Fruit fly (Drosophila melanogaster) whole organism, prepupa: ENCODE measurements around the gene Blos2.

ENCODE experiments used
- CG10669 ChIP-seq: fragments of 200-800 bp; sonication (Bioruptor generic); optimal IDR thresholded peaks from 3 replicates; lab custom pipeline; 2018; ENCODE audit warnings: missing biosample characterization, mild to moderate bottlenecking, missing genetic modification characterization, moderate library complexity
- CG15336 ChIP-seq: fragments of 200-800 bp; sonication (Bioruptor generic); IDR thresholded peaks from 2 replicates; pipeline ENCODE4 v1.3.6; 2022; ENCODE audit warnings: missing biosample characterization, missing genetic modification characterization
- CG1621 ChIP-seq: fragments of 200-800 bp; sonication (Bioruptor generic); optimal IDR thresholded peaks from 3 replicates; lab custom pipeline; 2018; ENCODE audit warnings: missing biosample characterization, mild to moderate bottlenecking, missing genetic modification characterization
- CG31627 ChIP-seq: fragments of 200-800 bp; sonication (Bioruptor generic); optimal IDR thresholded peaks from 3 replicates; lab custom pipeline; 2016; ENCODE audit warnings: missing biosample characterization, missing genetic modification characterization
- CG32006 ChIP-seq: fragments of 200-800 bp; sonication (Bioruptor generic); optimal IDR thresholded peaks from 3 replicates; lab custom pipeline; 2017; ENCODE audit warnings: missing biosample characterization, mild to moderate bottlenecking, missing genetic modification characterization
- CG6854 ChIP-seq: fragments of 200-800 bp; sonication (Bioruptor generic); optimal IDR thresholded peaks from 2 replicates; lab custom pipeline; 2017; ENCODE audit warnings: missing biosample characterization, mild to moderate bottlenecking, missing genetic modification characterization
- Eip75B ChIP-seq: fragments of 200-800 bp; sonication (Bioruptor generic); optimal IDR thresholded peaks from 3 replicates; lab custom pipeline; 2016; ENCODE audit warnings: missing biosample characterization, missing genetic modification characterization
- Ets21C ChIP-seq: fragments of 200-800 bp; sonication (Bioruptor generic); optimal IDR thresholded peaks from 3 replicates; lab custom pipeline; 2016; ENCODE audit warnings: missing biosample characterization, missing genetic modification characterization
- acj6 ChIP-seq: fragments of 200-800 bp; sonication (Bioruptor generic); optimal IDR thresholded peaks from 3 replicates; lab custom pipeline; 2016; ENCODE audit warnings: missing biosample characterization, missing genetic modification characterization
- svp ChIP-seq: fragments of 200-800 bp; sonication (Bioruptor generic); peaks from one replicate; lab custom pipeline; 2016; ENCODE audit warnings: missing biosample characterization, missing genetic modification characterization
- topi ChIP-seq: fragments of 200-800 bp; sonication (Bioruptor generic); optimal IDR thresholded peaks from 3 replicates; lab custom pipeline; 2016; ENCODE audit warnings: missing biosample characterization, missing genetic modification characterization

DNA sequence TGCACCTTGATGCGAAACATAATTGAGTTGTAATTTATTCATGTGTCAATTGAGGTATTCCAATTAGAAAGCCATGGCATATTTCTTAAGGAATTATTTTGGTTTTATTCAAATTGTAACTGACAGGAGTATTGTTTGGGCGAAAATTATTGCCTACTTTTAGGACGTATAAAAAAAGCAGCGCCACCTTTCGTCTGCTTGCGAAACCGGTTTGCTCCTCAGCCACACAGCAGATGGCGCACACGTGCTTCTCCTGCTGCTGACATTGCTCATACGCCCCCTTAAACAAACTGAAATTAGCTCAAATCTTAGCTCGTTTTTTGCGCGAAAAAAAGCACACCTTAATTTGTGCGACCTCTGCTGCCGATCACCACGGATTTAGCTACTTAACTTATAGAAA is 13.5 kb upstream of the Blos2 start:
- TF ChIP-seq CG15336, result no peak
- TF ChIP-seq Eip75B (GFP tag; lab: Kevin White, UChicago), result peak; percentile 64
- no peak for TF ChIP-seq CG1621
- TF ChIP-seq CG6854 (GFP tag; lab: Kevin White, UChicago), result peak; percentile 53
- peak; percentile 59 for TF ChIP-seq acj6 (GFP tag; lab: Kevin White, UChicago)
- TF ChIP-seq svp (GFP tag; lab: Kevin White, UChicago), result no peak
- peak; percentile 37 for TF ChIP-seq CG10669 (GFP tag; lab: Kevin White, UChicago)
- peak; percentile 30 for TF ChIP-seq CG32006 (GFP tag; lab: Kevin White, UChicago)
- peak; percentile 70 for TF ChIP-seq topi (GFP tag; lab: Kevin White, UChicago)
- peak; percentile 81 for TF ChIP-seq CG31627 (GFP tag; lab: Kevin White, UChicago)
- peak; percentile 32 for TF ChIP-seq Ets21C (GFP tag; lab: Kevin White, UChicago)
